Fruit fly (Drosophila melanogaster) S2 (cell line): ENCODE measurements around the gene Tsp74F.

Experiments used
- CG8478 ChIP-seq: fragments of >200 bp; optimal IDR thresholded peaks from 2 replicates; lab custom pipeline; 2018
- CTCF ChIP-seq, 2 experiments: fragments of >200 bp; optimal IDR thresholded peaks; 2 replicates each; lab custom pipeline; 2018

DNA sequence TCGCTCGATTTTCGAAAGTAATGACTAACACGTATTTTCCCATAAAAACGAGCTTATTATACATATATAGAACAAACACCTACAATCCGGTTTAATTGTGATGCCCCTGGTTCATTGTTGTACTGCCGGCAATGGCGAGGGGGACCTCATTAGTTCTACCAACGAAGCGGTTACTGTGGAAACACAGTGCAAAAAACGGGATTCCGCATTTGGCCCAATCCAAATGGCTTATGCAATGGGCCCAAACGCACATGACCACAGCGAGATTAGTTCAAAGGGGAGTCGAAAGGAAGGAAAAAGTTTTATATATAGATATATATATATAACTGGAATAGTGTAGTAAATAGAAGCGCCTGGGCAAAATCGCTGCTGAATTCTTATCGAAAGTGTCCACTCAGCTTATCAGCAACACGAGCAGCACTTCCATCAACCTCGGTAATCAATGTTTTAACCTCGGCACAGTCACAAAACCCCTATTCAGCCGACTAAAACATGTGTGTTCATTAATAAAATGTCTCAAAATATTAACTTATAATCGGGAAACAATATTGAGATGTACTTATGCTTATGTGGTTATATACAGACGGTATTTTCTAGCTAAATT is 8.3 kb upstream of the Tsp74F start:
- TF ChIP-seq CG8478 (lab: Kevin White, UChicago) (no peak), CTCF (optimal IDR thresholded peaks at IDR 0.05; lab: Kevin White, UChicago) (no peak)
